ENCODE assay signal across 3 fruit fly cellular contexts in genomic region chr2L:19416602-19417497, dm6.
TF ChIP-seq lines count a peak whose summit lies in the region.

Gene Lectin-galC1, plus strand, starts transcription at chr2L:19417447.

TF ChIP-seq in whole organism, adult, 20 proteins besides CTCF, POLR2A, EP300 and RAD21 (continued from another document):
- peak; percentile 87 for TF ChIP-seq CG33017 (tag; optimal IDR thresholded peaks at IDR 0.05; lab: Kevin White, UChicago)
- no peak for TF ChIP-seq bab1 (GFP tag; optimal IDR thresholded peaks at IDR 0.05; lab: Kevin White, UChicago)

TF ChIP-seq in whole organism, embryonic, 481 proteins besides CTCF, POLR2A, EP300 and RAD21 (continued from another document and continues in another):
- TF ChIP-seq Atf-2 (GFP tag; optimal IDR thresholded peaks at IDR 0.05; lab: Kevin White, UChicago) (peak; percentile 78), CG15479 (GFP tag; optimal IDR thresholded peaks at IDR 0.05; lab: Kevin White, UChicago) (no peak), tap (tag; optimal IDR thresholded peaks at IDR 0.05; lab: Kevin White, UChicago) (peak; percentile 84), TFAM (GFP tag; optimal IDR thresholded peaks at IDR 0.05; lab: Kevin White, UChicago) (no peak), Nf-YC (tag; optimal IDR thresholded peaks at IDR 0.05; lab: Kevin White, UChicago) (peak; percentile 64), chif (GFP tag; optimal IDR thresholded peaks at IDR 0.05; lab: Kevin White, UChicago) (peak; percentile 90 to 94), CG30431 (GFP tag; optimal IDR thresholded peaks at IDR 0.05; lab: Kevin White, UChicago) (peak; percentile 80), CG7987 (GFP tag; optimal IDR thresholded peaks at IDR 0.05; lab: Kevin White, UChicago) (peak; percentile 8), ap (GFP tag; IDR thresholded peaks at IDR 0.05; lab: Robert Waterston, UW) (peak; percentile 78), nau (GFP tag; optimal IDR thresholded peaks at IDR 0.05; lab: Kevin White, UChicago) (peak; percentile 74), CG3407 (GFP tag; optimal IDR thresholded peaks at IDR 0.05; lab: Kevin White, UChicago) (peak; percentile 87), Fer3 (tag; optimal IDR thresholded peaks at IDR 0.05; lab: Kevin White, UChicago) (peak; percentile 80), slp2 (GFP tag; optimal IDR thresholded peaks at IDR 0.05; lab: Kevin White, UChicago) (peak; percentile 73), CG14860 (GFP tag; IDR thresholded peaks at IDR 0.05; lab: Robert Waterston, UW; ENCODE audit: partially characterized antibody) (no peak), CG17328 (GFP tag; IDR thresholded peaks at IDR 0.05; lab: Robert Waterston, UW) (peak; percentile 91), CG11504 (tag; optimal IDR thresholded peaks at IDR 0.05; lab: Kevin White, UChicago) (peak; percentile 86), ind (GFP tag; optimal IDR thresholded peaks at IDR 0.05; lab: Kevin White, UChicago) (peak; percentile 86), CG9797 (GFP tag; optimal IDR thresholded peaks at IDR 0.05; lab: Kevin White, UChicago) (no peak), CG4730 (GFP tag; IDR thresholded peaks at IDR 0.05; lab: Robert Waterston, UW) (peak; percentile 80), Dek (tag; optimal IDR thresholded peaks at IDR 0.05; lab: Kevin White, UChicago) (peak; percentile 73), jumu (GFP tag; optimal IDR thresholded peaks at IDR 0.05; lab: Kevin White, UChicago) (peak; percentile 88), Adf1 (GFP tag; IDR thresholded peaks at IDR 0.05; lab: Robert Waterston, UW) (0 out of 2 replicates have a peak, but pooled peaks have one; percentile 39), CG4617 (GFP tag; optimal IDR thresholded peaks at IDR 0.05; lab: Kevin White, UChicago; ENCODE audit: borderline replicate concordance) (peak; percentile 70), Fer2 (tag; optimal IDR thresholded peaks at IDR 0.05; lab: Kevin White, UChicago) (peak; percentile 42), CG1832 (GFP tag; optimal IDR thresholded peaks at IDR 0.05; lab: Kevin White, UChicago) (no peak), dan (GFP tag; IDR thresholded peaks at IDR 0.05; lab: Robert Waterston, UW) (peak; percentile 65; the same call in 1 of the 2 replicates), gro (GFP tag; optimal IDR thresholded peaks at IDR 0.05; lab: Kevin White, UChicago) (peak; percentile 41), Deaf1 (tag; optimal IDR thresholded peaks at IDR 0.05; lab: Kevin White, UChicago) (peak; percentile 10), Ravus (GFP tag; IDR thresholded peaks at IDR 0.05; lab: Robert Waterston, UW) (peak; percentile 61), Sry-δ (GFP tag; optimal IDR thresholded peaks at IDR 0.05; lab: Kevin White, UChicago) (peak; percentile 60), B-H1 (GFP tag; IDR thresholded peaks at IDR 0.05; lab: Robert Waterston, UW) (peak; percentile 81), CG10979 (tag; optimal IDR thresholded peaks at IDR 0.05; lab: Kevin White, UChicago) (peak; percentile 90), zen (tag; optimal IDR thresholded peaks at IDR 0.05; lab: Kevin White, UChicago) (peak; percentile 88), CG2875 (GFP tag; optimal IDR thresholded peaks at IDR 0.05; lab: Kevin White, UChicago) (peak; percentile 86), ranshi (GFP tag; IDR thresholded peaks at IDR 0.05; lab: Robert Waterston, UW) (peak; percentile 86), fd96Cb (tag; optimal IDR thresholded peaks at IDR 0.05; lab: Kevin White, UChicago) (peak; percentile 84), Doc3 (GFP tag; IDR thresholded peaks at IDR 0.05; lab: Robert Waterston, UW; ENCODE audit: partially characterized antibody) (no peak), hkb (optimal IDR thresholded peaks at IDR 0.05; lab: Kevin White, UChicago) (no peak), hkb (GFP tag; IDR thresholded peaks at IDR 0.05; lab: Robert Waterston, UW) (peak; percentile 87), CG12071 (GFP tag; optimal IDR thresholded peaks at IDR 0.05; lab: Kevin White, UChicago) (peak; percentile 89), cg (GFP tag; optimal IDR thresholded peaks at IDR 0.05; lab: Kevin White, UChicago) (no peak), CG17568 (GFP tag; optimal IDR thresholded peaks at IDR 0.05; lab: Kevin White, UChicago) (peak; percentile 85), CG14667 (GFP tag; IDR thresholded peaks at IDR 0.05; lab: Robert Waterston, UW) (peak; percentile 76; the same call in 1 of the 2 replicates), D (optimal IDR thresholded peaks at IDR 0.05; lab: Kevin White, UChicago) (no peak), D (GFP tag; optimal IDR thresholded peaks at IDR 0.05; lab: Kevin White, UChicago) (peak; percentile 87), CG13287 (GFP tag; IDR thresholded peaks at IDR 0.05; lab: Robert Waterston, UW; ENCODE audit: partially characterized antibody) (no peak), CG8089 (GFP tag; optimal IDR thresholded peaks at IDR 0.05; lab: Kevin White, UChicago) (peak; percentile 89), HLHmδ (GFP tag; optimal IDR thresholded peaks at IDR 0.05; lab: Kevin White, UChicago) (no peak), CG7271 (tag; optimal IDR thresholded peaks at IDR 0.05; lab: Kevin White, UChicago) (peak; percentile 66), CG11723 (GFP tag; optimal IDR thresholded peaks at IDR 0.05; lab: Kevin White, UChicago) (peak; percentile 77), CG6683 (GFP tag; optimal IDR thresholded peaks at IDR 0.05; lab: Kevin White, UChicago) (peak; percentile 60), phol (tag; optimal IDR thresholded peaks at IDR 0.05; lab: Kevin White, UChicago) (peak; percentile 88), CG18599 (GFP tag; optimal IDR thresholded peaks at IDR 0.05; lab: Kevin White, UChicago) (peak; percentile 77), E2f2 (GFP tag; IDR thresholded peaks at IDR 0.05; lab: Robert Waterston, UW) (peak; percentile 61), ara (GFP tag; IDR thresholded peaks at IDR 0.05; lab: Robert Waterston, UW) (peak; percentile 89), CG7556 (GFP tag; optimal IDR thresholded peaks at IDR 0.05; lab: Kevin White, UChicago) (peak; percentile 80), Rfx (GFP tag; IDR thresholded peaks at IDR 0.05; lab: Robert Waterston, UW) (peak; percentile 84), CG11085 (GFP tag; IDR thresholded peaks at IDR 0.05; lab: Robert Waterston, UW) (0 out of 2 replicates have a peak, but pooled peaks have one; percentile 41), CG10565 (GFP tag; optimal IDR thresholded peaks at IDR 0.05; lab: Kevin White, UChicago) (peak; percentile 79), NC2β (GFP tag; optimal IDR thresholded peaks at IDR 0.05; lab: Kevin White, UChicago) (peak; percentile 90), ttk (GFP tag; IDR thresholded peaks at IDR 0.05; lab: Robert Waterston, UW) (peak; percentile 85), disco-r (GFP tag; optimal IDR thresholded peaks at IDR 0.05; lab: Kevin White, UChicago) (peak; percentile 82), Abd-B (GFP tag; optimal IDR thresholded peaks at IDR 0.05; lab: Kevin White, UChicago) (peak; percentile 80)

TF ChIP-seq in whole organism, prepupa, 60 proteins besides CTCF, POLR2A, EP300 and RAD21 (continued from another document):
- TF ChIP-seq dac (GFP tag; optimal IDR thresholded peaks at IDR 0.05; lab: Kevin White, UChicago) (peak; percentile 32), CG32006 (GFP tag; optimal IDR thresholded peaks at IDR 0.05; lab: Kevin White, UChicago) (peak; percentile 82), CG6792 (GFP tag; optimal IDR thresholded peaks at IDR 0.05; lab: Kevin White, UChicago) (peak; percentile 12), Eip78C (GFP tag; lab: Kevin White, UChicago) (peak; percentile 76), spab (GFP tag; optimal IDR thresholded peaks at IDR 0.05; lab: Kevin White, UChicago) (no peak), CG8319 (GFP tag; optimal IDR thresholded peaks at IDR 0.05; lab: Kevin White, UChicago) (no peak), lz (GFP tag; optimal IDR thresholded peaks at IDR 0.05; lab: Kevin White, UChicago) (peak; percentile 30), CG3032 (tag; optimal IDR thresholded peaks at IDR 0.05; lab: Kevin White, UChicago) (no peak), fkh (GFP tag; optimal IDR thresholded peaks at IDR 0.05; lab: Kevin White, UChicago) (peak; percentile 77), Hr38 (GFP tag; optimal IDR thresholded peaks at IDR 0.05; lab: Kevin White, UChicago) (no peak), Hr39 (GFP tag; optimal IDR thresholded peaks at IDR 0.05; lab: Kevin White, UChicago) (peak; percentile 28), CG31627 (GFP tag; optimal IDR thresholded peaks at IDR 0.05; lab: Kevin White, UChicago) (peak; percentile 36), Ets96B (tag; optimal IDR thresholded peaks at IDR 0.05; lab: Kevin White, UChicago) (no peak), CG3919 (GFP tag; optimal IDR thresholded peaks at IDR 0.05; lab: Kevin White, UChicago) (peak; percentile 65), ss (GFP tag; optimal IDR thresholded peaks at IDR 0.05; lab: Kevin White, UChicago) (no peak), CG6163 (GFP tag; IDR thresholded peaks at IDR 0.05; lab: Robert Waterston, UW) (peak; percentile 79), CG1621 (tag; optimal IDR thresholded peaks at IDR 0.05; lab: Kevin White, UChicago) (no peak), vri (GFP tag; optimal IDR thresholded peaks at IDR 0.05; lab: Kevin White, UChicago) (no peak), Eip75B (GFP tag; optimal IDR thresholded peaks at IDR 0.05; lab: Kevin White, UChicago) (peak; percentile 37), OdsH (GFP tag; optimal IDR thresholded peaks at IDR 0.05; lab: Kevin White, UChicago) (peak; percentile 78), CG16779 (tag; optimal IDR thresholded peaks at IDR 0.05; lab: Kevin White, UChicago) (peak; percentile 42), CG6276 (GFP tag; optimal IDR thresholded peaks at IDR 0.05; lab: Kevin White, UChicago) (peak; percentile 61), Hr4 (GFP tag; optimal IDR thresholded peaks at IDR 0.05; lab: Kevin White, UChicago) (peak; percentile 80), CG10669 (GFP tag; optimal IDR thresholded peaks at IDR 0.05; lab: Kevin White, UChicago) (peak; percentile 4), Sox14 (GFP tag; optimal IDR thresholded peaks at IDR 0.05; lab: Kevin White, UChicago) (peak; percentile 50), achi (GFP tag; optimal IDR thresholded peaks at IDR 0.05; lab: Kevin White, UChicago) (peak; percentile 72), CG10631 (GFP tag; optimal IDR thresholded peaks at IDR 0.05; lab: Kevin White, UChicago) (peak; percentile 33), CG9139 (GFP tag; optimal IDR thresholded peaks at IDR 0.05; lab: Kevin White, UChicago) (no peak), Met (GFP tag; optimal IDR thresholded peaks at IDR 0.05; lab: Kevin White, UChicago) (no peak), acj6 (GFP tag; optimal IDR thresholded peaks at IDR 0.05; lab: Kevin White, UChicago) (peak; percentile 49), fd59A (GFP tag; optimal IDR thresholded peaks at IDR 0.05; lab: Kevin White, UChicago) (no peak), net (GFP tag; optimal IDR thresholded peaks at IDR 0.05; lab: Kevin White, UChicago) (peak; percentile 75)
